Fruit fly (Drosophila melanogaster) whole organism, embryonic: ENCODE data around the gene Larp7.

Experiments used
- Ada2b ChIP-seq: fragments of 200-800 bp; sonication (Bioruptor generic); IDR thresholded peaks from 2 replicates; pipeline ENCODE4 v1.3.6; 2022; ENCODE audit warnings: missing biosample characterization, missing genetic modification characterization
- CG10321 ChIP-seq: fragments of 200-800 bp; sonication (Bioruptor generic); IDR thresholded peaks from 2 replicates; pipeline ENCODE4 v1.3.6; 2022; ENCODE audit warnings: missing biosample characterization, missing genetic modification characterization
- CG10979 ChIP-seq: fragments of 200-800 bp; sonication (Bioruptor generic); optimal IDR thresholded peaks from 2 replicates; lab custom pipeline; 2018; ENCODE audit warnings: missing biosample characterization, mild to moderate bottlenecking, missing genetic modification characterization, moderate library complexity
- CG11560 ChIP-seq: fragments of 200-800 bp; sonication (Bioruptor generic); IDR thresholded peaks from 3 replicates; pipeline ENCODE4 v1.3.6; 2022; ENCODE audit warnings: missing biosample characterization, missing genetic modification characterization
- CG13123 ChIP-seq: fragments of 200-800 bp; sonication (Bioruptor generic); optimal IDR thresholded peaks from 2 replicates; lab custom pipeline; 2016; ENCODE audit warnings: missing biosample characterization, missing genetic modification characterization
- CG13287 ChIP-seq: fragments of 200-800 bp; sonication (Bioruptor generic); IDR thresholded peaks from 2 replicates; pipeline ENCODE4 v1.3.6; 2022; ENCODE audit warnings: missing biosample characterization, missing genetic modification characterization; ENCODE audit not compliant: partially characterized antibody
- CG15514 ChIP-seq: fragments of 200-800 bp; sonication (Bioruptor generic); optimal IDR thresholded peaks from 3 replicates; lab custom pipeline; 2017; ENCODE audit warnings: missing biosample characterization, missing genetic modification characterization, mild to moderate bottlenecking, moderate library complexity, missing genetic modification reagents
- CG17359 ChIP-seq: fragments of 200-800 bp; sonication (Bioruptor generic); optimal IDR thresholded peaks from 3 replicates; lab custom pipeline; 2018; ENCODE audit warnings: missing biosample characterization, mild to moderate bottlenecking, missing genetic modification characterization, moderate library complexity
- CG1832 ChIP-seq: fragments of 200-800 bp; sonication (Bioruptor generic); optimal IDR thresholded peaks from 2 replicates; lab custom pipeline; 2017; ENCODE audit warnings: missing biosample characterization, mild to moderate bottlenecking, missing genetic modification characterization, inconsistent platforms
- CG18764 ChIP-seq: fragments of 200-800 bp; sonication (Bioruptor generic); optimal IDR thresholded peaks from 3 replicates; lab custom pipeline; 2016; ENCODE audit warnings: missing biosample characterization, missing genetic modification characterization
- CG2129 ChIP-seq: fragments of 200-800 bp; sonication (Bioruptor generic); IDR thresholded peaks from 2 replicates; pipeline ENCODE4 v1.3.6; 2022; ENCODE audit warnings: missing biosample characterization, missing genetic modification characterization; ENCODE audit not compliant: partially characterized antibody
- CG2712 ChIP-seq: fragments of 200-800 bp; optimal IDR thresholded peaks from 3 replicates; lab custom pipeline; 2019; ENCODE audit warnings: missing biosample characterization, mild to moderate bottlenecking, missing genetic modification characterization, moderate library complexity
- CG31365 ChIP-seq: fragments of 200-800 bp; sonication (Bioruptor generic); optimal IDR thresholded peaks from 2 replicates; lab custom pipeline; 2018; ENCODE audit warnings: missing biosample characterization, mild to moderate bottlenecking, missing genetic modification characterization
- CG32532 ChIP-seq: fragments of 200-800 bp; sonication (Bioruptor generic); IDR thresholded peaks from 2 replicates; pipeline ENCODE4 v1.3.6; 2022; ENCODE audit warnings: missing biosample characterization, missing genetic modification characterization
- CG3407 ChIP-seq: fragments of 200-800 bp; sonication (Bioruptor generic); optimal IDR thresholded peaks from 2 replicates; lab custom pipeline; 2018; ENCODE audit warnings: missing biosample characterization, mild to moderate bottlenecking, missing genetic modification characterization
- CG3726 ChIP-seq: fragments of 200-800 bp; sonication (Bioruptor generic); IDR thresholded peaks from 3 replicates; pipeline ENCODE4, ENCODE4 v1.3.6; 2022; ENCODE audit warnings: missing biosample characterization, missing genetic modification characterization
- CG42726 ChIP-seq: fragments of 200-800 bp; sonication (Bioruptor generic); IDR thresholded peaks from 2 replicates; pipeline ENCODE4 v1.3.6; 2022; ENCODE audit warnings: missing biosample characterization, missing genetic modification characterization; ENCODE audit not compliant: partially characterized antibody
- CG4360 ChIP-seq: fragments of 200-800 bp; sonication (Bioruptor generic); IDR thresholded peaks from 2 replicates; pipeline ENCODE4 v1.3.6; 2022; ENCODE audit warnings: missing biosample characterization, missing genetic modification characterization
- CG4404 ChIP-seq: fragments of 200-800 bp; sonication (Bioruptor generic); IDR thresholded peaks from 2 replicates; pipeline ENCODE4 v1.3.6; 2022; ENCODE audit warnings: missing biosample characterization, missing genetic modification characterization
- CG4707 ChIP-seq: fragments of 200-800 bp; sonication (Bioruptor generic); optimal IDR thresholded peaks from 2 replicates; lab custom pipeline; 2018; ENCODE audit warnings: missing biosample characterization, mild to moderate bottlenecking, missing genetic modification characterization, moderate library complexity
- CG6813 ChIP-seq: fragments of 200-800 bp; sonication (Bioruptor generic); optimal IDR thresholded peaks from 2 replicates; lab custom pipeline; 2017; ENCODE audit warnings: missing biosample characterization, missing genetic modification characterization, mild to moderate bottlenecking, moderate library complexity, missing genetic modification reagents
- CG8388 ChIP-seq: fragments of 200-800 bp; sonication (Bioruptor generic); optimal IDR thresholded peaks from 2 replicates; lab custom pipeline; 2019; ENCODE audit warnings: missing biosample characterization, mild to moderate bottlenecking, missing genetic modification characterization, moderate library complexity
- D19A ChIP-seq: fragments of 200-800 bp; optimal IDR thresholded peaks from 3 replicates; lab custom pipeline; 2019; ENCODE audit warnings: missing biosample characterization, mild to moderate bottlenecking, missing genetic modification characterization, moderate library complexity
- Deaf1 ChIP-seq: fragments of 200-800 bp; optimal IDR thresholded peaks from 3 replicates; lab custom pipeline; 2019; ENCODE audit warnings: missing biosample characterization, mild to moderate bottlenecking, missing genetic modification characterization, moderate library complexity
- Dll ChIP-seq: fragments of 200-800 bp; sonication (Bioruptor generic); IDR thresholded peaks from 4 replicates; pipeline ENCODE4 v1.3.6; 2022; ENCODE audit warnings: missing biosample characterization, missing genetic modification characterization; ENCODE audit not compliant: partially characterized antibody
- Elba2 ChIP-seq: fragments of 200-800 bp; sonication (Bioruptor generic); optimal IDR thresholded peaks from 3 replicates; lab custom pipeline; 2016; ENCODE audit warnings: missing biosample characterization, missing genetic modification characterization
- Fer2 ChIP-seq: fragments of 200-800 bp; sonication (Bioruptor generic); optimal IDR thresholded peaks from 2 replicates; lab custom pipeline; 2018; ENCODE audit warnings: missing biosample characterization, mild to moderate bottlenecking, missing genetic modification characterization, moderate library complexity
- Lhr ChIP-seq: fragments of 200-800 bp; sonication (Bioruptor generic); optimal IDR thresholded peaks from 3 replicates; lab custom pipeline; 2017; ENCODE audit warnings: mild to moderate bottlenecking, missing biosample characterization, missing genetic modification reagents, missing genetic modification characterization
- NC2β ChIP-seq: fragments of 200-800 bp; sonication (Bioruptor generic); optimal IDR thresholded peaks from 2 replicates; lab custom pipeline; 2016; ENCODE audit warnings: missing biosample characterization, missing genetic modification characterization
- Optix ChIP-seq: fragments of 200-800 bp; sonication (Bioruptor generic); IDR thresholded peaks from 3 replicates; pipeline ENCODE4 v1.3.6; 2022; ENCODE audit warnings: missing biosample characterization, missing genetic modification characterization
- Sry-δ ChIP-seq: fragments of 200-800 bp; sonication (Bioruptor generic); optimal IDR thresholded peaks from 2 replicates; lab custom pipeline; 2016; ENCODE audit warnings: missing biosample characterization, missing genetic modification characterization
- ab ChIP-seq: fragments of 200-800 bp; sonication (Bioruptor generic); optimal IDR thresholded peaks from 2 replicates; lab custom pipeline; 2016; ENCODE audit warnings: missing biosample characterization, missing genetic modification characterization
- ara ChIP-seq: fragments of 200-800 bp; sonication (Bioruptor generic); IDR thresholded peaks from 2 replicates; pipeline ENCODE4 v1.3.6; 2022; ENCODE audit warnings: missing biosample characterization, missing genetic modification characterization
- ash1 ChIP-seq: fragments of 200-800 bp; sonication (Bioruptor generic); optimal IDR thresholded peaks from 2 replicates; lab custom pipeline; 2018; ENCODE audit warnings: missing biosample characterization, mild to moderate bottlenecking, missing genetic modification characterization
- chinmo ChIP-seq: fragments of 200-800 bp; sonication (Bioruptor generic); IDR thresholded peaks from 4 replicates; pipeline ENCODE4 v1.3.6; 2022; ENCODE audit warnings: missing biosample characterization, missing genetic modification characterization; ENCODE audit not compliant: partially characterized antibody
- corto ChIP-seq: fragments of 200-800 bp; sonication (Bioruptor generic); optimal IDR thresholded peaks from 2 replicates; lab custom pipeline; 2016; ENCODE audit warnings: missing biosample characterization, mild to moderate bottlenecking, missing genetic modification characterization, moderate library complexity
- dimm ChIP-seq: fragments of 200-800 bp; sonication (Bioruptor generic); IDR thresholded peaks from 2 replicates; pipeline ENCODE4 v1.3.6; 2022; ENCODE audit warnings: missing biosample characterization, missing genetic modification characterization
- ewg ChIP-seq: fragments of 200-800 bp; sonication (Bioruptor generic); optimal IDR thresholded peaks from 3 replicates; lab custom pipeline; 2017; ENCODE audit warnings: mild to moderate bottlenecking, missing biosample characterization, missing genetic modification reagents, missing genetic modification characterization
- gfzf ChIP-seq: fragments of 200-800 bp; sonication (Bioruptor generic); optimal IDR thresholded peaks from 2 replicates; lab custom pipeline; 2016; ENCODE audit warnings: missing biosample characterization, mild to moderate bottlenecking, missing genetic modification characterization, moderate library complexity
- gt ChIP-seq: fragments of 200-800 bp; sonication (Bioruptor generic); IDR thresholded peaks from 2 replicates; pipeline ENCODE4 v1.3.6; 2022; ENCODE audit warnings: missing biosample characterization, missing genetic modification characterization
- ham ChIP-seq: fragments of 200-800 bp; sonication (Bioruptor generic); IDR thresholded peaks from 2 replicates; pipeline ENCODE4 v1.3.6; 2022; ENCODE audit warnings: missing biosample characterization, missing genetic modification characterization
- kah ChIP-seq: fragments of 200-800 bp; sonication (Bioruptor generic); optimal IDR thresholded peaks from 2 replicates; lab custom pipeline; 2018; ENCODE audit warnings: missing biosample characterization, mild to moderate bottlenecking, missing genetic modification characterization
- nerfin-2 ChIP-seq: fragments of 200-800 bp; sonication (Bioruptor generic); IDR thresholded peaks from 2 replicates; pipeline ENCODE4 v1.3.6; 2022; ENCODE audit warnings: missing biosample characterization, missing genetic modification characterization; ENCODE audit not compliant: partially characterized antibody
- seq ChIP-seq: fragments of 200-800 bp; sonication (Bioruptor generic); IDR thresholded peaks from 2 replicates; pipeline ENCODE4 v1.3.6; 2022; ENCODE audit warnings: missing biosample characterization, missing genetic modification characterization
- sna ChIP-seq: fragments of 200-800 bp; sonication (Bioruptor generic); IDR thresholded peaks from 2 replicates; pipeline ENCODE4 v1.3.6; 2022; ENCODE audit warnings: missing biosample characterization, missing genetic modification characterization; ENCODE audit not compliant: partially characterized antibody
- tna ChIP-seq: fragments of 200-800 bp; sonication (Bioruptor generic); IDR thresholded peaks from 2 replicates; pipeline ENCODE4 v1.3.6; 2022; ENCODE audit warnings: missing biosample characterization, missing genetic modification characterization; ENCODE audit not compliant: partially characterized antibody
- wor ChIP-seq: fragments of 200-800 bp; sonication (Bioruptor generic); IDR thresholded peaks from 2 replicates; pipeline ENCODE4 v1.3.6; 2022; ENCODE audit warnings: missing biosample characterization, missing genetic modification characterization
- yki ChIP-seq: fragments of >200 bp; optimal IDR thresholded peaks from 3 replicates; lab custom pipeline; 2018
- z ChIP-seq: fragments of 200-800 bp; sonication (Bioruptor generic); IDR thresholded peaks from 3 replicates; pipeline ENCODE4 v1.3.6; 2022; ENCODE audit warnings: missing biosample characterization, missing genetic modification characterization

Gene Larp7

dm6 chrX:9284024-9284738 is 40.6 kb downstream of the Larp7 start, which contains the start of gene lz (continued):
- TF ChIP-seq Ada2b (no peak), CG4360 (GFP tag; lab: Robert Waterston, UW) (no peak), CG6813 (GFP tag; lab: Kevin White, UChicago) (no peak), ash1 (GFP tag; lab: Kevin White, UChicago) (no peak), CG3726 (GFP tag; lab: Robert Waterston, UW) (no peak), gfzf (GFP tag; lab: Kevin White, UChicago) (no peak), Deaf1 (tag; lab: Kevin White, UChicago) (peak; percentile 86), tna (GFP tag; lab: Robert Waterston, UW) (no peak), sna (GFP tag; lab: Robert Waterston, UW) (no peak), CG2129 (GFP tag; lab: Robert Waterston, UW) (no peak), z (GFP tag; lab: Robert Waterston, UW) (0 out of 3 replicates have a peak, but pooled peaks have one; percentile 48), CG4404 (GFP tag; lab: Robert Waterston, UW) (no peak), Lhr (GFP tag; lab: Kevin White, UChicago) (no peak), kah (GFP tag; lab: Kevin White, UChicago) (no peak), dimm (GFP tag; lab: Robert Waterston, UW) (no peak), CG13123 (GFP tag; lab: Kevin White, UChicago) (no peak), D19A (tag; lab: Kevin White, UChicago) (no peak), yki (lab: Kevin White, UChicago) (peak; percentile 73), Elba2 (GFP tag; lab: Kevin White, UChicago) (peak; percentile 43), CG10321 (GFP tag; lab: Robert Waterston, UW) (no peak), chinmo (0 out of 4 replicates have a peak, but pooled peaks have one; percentile 52), ewg (GFP tag; lab: Kevin White, UChicago) (no peak), ara (GFP tag; lab: Robert Waterston, UW) (no peak), Dll (GFP tag; lab: Robert Waterston, UW) (peak; percentile 56; the same call in 1 of the 4 replicates), CG15514 (no peak), CG4707 (GFP tag; lab: Kevin White, UChicago) (no peak), Fer2 (tag; lab: Kevin White, UChicago) (no peak), gt (GFP tag; lab: Robert Waterston, UW) (no peak), CG13287 (GFP tag; lab: Robert Waterston, UW) (0 out of 2 replicates have a peak, but pooled peaks have one; percentile 8), CG10979 (tag; lab: Kevin White, UChicago) (no peak), CG32532 (no peak), CG17359 (tag; lab: Kevin White, UChicago) (no peak), CG42726 (GFP tag; lab: Robert Waterston, UW) (no peak), corto (GFP tag; lab: Kevin White, UChicago) (no peak), CG1832 (GFP tag; lab: Kevin White, UChicago) (peak; percentile 63), CG3407 (GFP tag; lab: Kevin White, UChicago) (no peak), CG31365 (tag; lab: Kevin White, UChicago) (no peak), CG2712 (no peak), CG18764 (GFP tag; lab: Kevin White, UChicago) (no peak), Optix (no peak), wor (GFP tag; lab: Robert Waterston, UW) (no peak), nerfin-2 (GFP tag; lab: Robert Waterston, UW) (no peak), CG8388 (GFP tag; lab: Kevin White, UChicago) (no peak), ab (no peak), Sry-δ (GFP tag; lab: Kevin White, UChicago) (no peak), ham (GFP tag; lab: Robert Waterston, UW) (no peak), NC2β (GFP tag; lab: Kevin White, UChicago) (no peak), seq (GFP tag; lab: Robert Waterston, UW) (no peak; the same call in 1 of the 2 replicates), CG11560 (tag; lab: Robert Waterston, UW) (no peak)
